Worm (Caenorhabditis elegans) whole organism, dauer: ENCODE measurements around the gene zyg-9.

Experiments used
- unc-62 ChIP-seq: sonication (generic microtip); optimal IDR thresholded peaks from 2 replicates; lab custom pipeline; 2017; ENCODE audit warnings: missing biosample characterization, missing genetic modification reagents, missing genetic modification characterization

zyg-9 gene

DNA sequence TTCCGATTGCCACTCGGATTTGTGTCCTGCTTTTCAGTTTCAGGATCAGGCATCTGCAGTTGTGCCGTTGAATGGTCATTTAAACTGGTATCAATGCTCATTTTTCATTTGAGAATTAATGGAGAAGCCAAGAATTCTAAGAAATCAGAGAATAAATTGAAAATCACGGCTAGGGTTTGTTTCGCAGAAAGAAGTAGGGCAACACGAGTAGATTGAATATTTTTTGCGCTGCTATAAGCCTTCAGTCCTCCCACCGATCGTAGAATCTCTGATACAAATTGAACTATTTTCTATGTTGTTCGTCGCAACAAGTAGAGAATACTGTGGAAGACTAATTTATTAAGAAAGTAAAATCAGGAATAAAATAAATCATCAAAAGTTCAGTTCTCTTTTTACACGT lies 20.6 kb upstream of the zyg-9 start, which contains the start of gene acp-3:
Gene acp-3, minus strand, starts transcription at position 101 of the 400 bp plus-strand sequence.
- no peak for TF ChIP-seq unc-62

DNA sequence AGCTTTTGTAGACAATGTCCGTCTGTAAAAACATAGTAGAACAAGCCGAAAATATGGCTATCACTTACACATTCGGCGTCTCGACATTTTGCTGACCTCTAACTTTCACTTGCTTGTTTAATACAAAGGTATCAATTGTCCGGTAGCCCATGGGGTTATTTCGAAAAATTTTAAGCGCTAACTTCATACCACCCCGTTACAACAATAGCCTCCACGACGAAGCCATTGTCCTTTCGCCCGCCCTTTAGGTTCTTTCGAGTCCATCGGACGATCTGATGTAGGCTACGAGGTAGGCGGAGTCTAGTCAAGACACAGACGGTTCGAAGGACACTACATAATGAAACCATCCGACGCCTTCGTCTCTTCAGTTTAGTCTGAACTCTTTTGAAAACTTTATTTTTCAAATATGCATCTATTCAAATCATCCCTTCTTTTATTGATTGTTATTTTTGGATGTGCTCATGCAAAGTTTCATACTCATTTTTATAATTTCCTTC lies 18.8 kb upstream of the zyg-9 start, which contains the start of gene lips-10:
Gene lips-10, plus strand, starts transcription at position 378 of the 497 bp plus-strand sequence.
- no peak for TF ChIP-seq unc-62

- TF ChIP-seq unc-62, result no peak
Measured at ce11 chrII:8440097-8440496, 17.5 kb upstream of the zyg-9 start.

ce11 chrII:8440792-8441191 lies 16.8 kb upstream of the zyg-9 start:
- no peak for TF ChIP-seq unc-62

DNA sequence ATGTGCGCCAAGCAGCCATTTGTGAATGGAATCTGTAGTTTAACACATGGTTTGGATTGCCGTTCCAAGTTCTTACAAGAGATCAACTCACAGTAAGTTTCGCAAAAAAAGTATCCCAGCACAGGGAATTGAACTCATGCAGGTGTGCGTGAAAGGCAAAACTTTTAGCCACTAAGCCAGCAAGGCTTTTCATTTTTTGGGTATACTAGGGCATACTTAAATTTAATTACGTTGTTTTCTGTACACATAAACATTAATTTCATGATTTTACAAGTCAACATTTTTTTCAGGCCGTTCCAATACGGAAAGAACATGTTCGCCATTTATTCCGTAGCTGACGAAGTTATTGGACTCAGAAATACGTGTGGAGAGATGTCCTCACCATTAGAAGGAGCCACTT lies 16.1 kb upstream of the zyg-9 start:
- no peak for TF ChIP-seq unc-62

ce11 chrII:8442176-8442575 lies 15.4 kb upstream of the zyg-9 start:
- TF ChIP-seq unc-62, result no peak

DNA sequence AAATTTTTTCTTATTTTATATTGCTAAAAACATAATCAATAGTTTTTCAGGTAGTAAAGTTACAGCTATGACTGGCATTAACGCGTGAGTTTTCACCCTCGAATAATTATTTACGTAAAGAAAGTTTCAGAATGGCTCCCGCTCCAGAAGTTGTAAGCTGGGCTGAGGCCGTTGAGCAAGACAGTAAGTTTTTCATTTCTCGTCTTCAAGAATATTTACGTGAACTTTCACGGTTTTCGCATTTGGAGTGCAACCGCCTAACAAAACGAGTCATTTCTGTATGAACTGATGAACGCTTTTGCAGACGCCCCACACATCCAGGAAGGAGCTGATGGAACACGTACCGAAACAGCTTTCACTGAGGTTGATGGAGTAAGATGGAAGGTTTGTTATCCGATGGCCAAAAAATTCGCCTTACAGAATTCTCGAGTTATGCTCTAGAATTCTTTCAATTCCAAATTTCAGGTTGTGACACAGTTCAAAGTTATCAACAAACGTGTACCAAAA lies 14.8 kb upstream of the zyg-9 start, which contains the start of gene eif-3.G:
Gene eif-3.G, plus strand, starts transcription at position 51 of the 507 bp plus-strand sequence.
- TF ChIP-seq unc-62, result no peak

DNA sequence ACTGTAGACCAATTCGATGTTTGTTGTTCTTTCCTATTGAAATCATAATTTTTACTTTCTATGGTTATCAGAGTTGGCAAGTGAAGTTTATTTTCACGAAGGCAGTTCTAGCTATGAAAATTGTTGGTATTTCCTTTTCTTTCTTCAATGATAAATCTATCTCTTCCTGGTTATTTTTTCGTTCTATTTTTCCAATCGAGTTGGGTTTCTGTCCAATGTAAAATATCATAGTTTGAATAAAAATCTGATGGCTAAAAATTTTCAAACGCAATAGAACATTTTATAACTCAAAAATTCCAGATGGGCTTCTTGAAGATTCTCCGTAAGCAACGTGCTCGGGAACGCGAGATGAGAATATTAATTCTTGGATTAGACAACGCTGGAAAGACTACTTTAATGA lies 13.6 kb upstream of the zyg-9 start, which contains the start of gene evl-20:
Gene evl-20, plus strand, starts transcription at position 301 of the 400 bp plus-strand sequence.
- TF ChIP-seq unc-62, result no peak

DNA sequence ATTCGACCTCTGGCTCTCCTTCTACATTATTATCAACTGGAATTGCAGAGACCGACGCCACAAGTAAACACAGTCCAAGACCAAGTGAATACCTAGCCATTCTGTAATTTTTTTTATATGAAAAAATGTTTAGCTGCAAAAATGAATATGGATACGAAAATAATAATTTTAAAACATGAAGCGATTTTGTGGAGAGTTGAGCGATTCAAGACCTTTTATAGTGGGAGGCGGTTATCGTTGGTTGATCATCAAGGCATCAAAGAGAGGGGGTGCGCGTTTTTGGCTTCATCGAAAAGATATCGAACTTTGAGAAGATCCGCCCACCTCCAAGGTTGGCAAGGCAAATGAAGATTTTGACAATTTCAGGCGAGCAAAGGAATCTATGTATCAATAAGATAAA lies 10.9 kb upstream of the zyg-9 start, which contains the start of gene cut-3:
Gene cut-3, minus strand, starts transcription at position 101 of the 400 bp plus-strand sequence.
- no peak for TF ChIP-seq unc-62

ce11 chrII:8449660-8450118 lies 7.9 kb upstream of the zyg-9 start, which contains the start of gene F22B5.4:
Gene F22B5.4 (plus strand): TSS chrII:8449710.
- no peak for TF ChIP-seq unc-62

DNA sequence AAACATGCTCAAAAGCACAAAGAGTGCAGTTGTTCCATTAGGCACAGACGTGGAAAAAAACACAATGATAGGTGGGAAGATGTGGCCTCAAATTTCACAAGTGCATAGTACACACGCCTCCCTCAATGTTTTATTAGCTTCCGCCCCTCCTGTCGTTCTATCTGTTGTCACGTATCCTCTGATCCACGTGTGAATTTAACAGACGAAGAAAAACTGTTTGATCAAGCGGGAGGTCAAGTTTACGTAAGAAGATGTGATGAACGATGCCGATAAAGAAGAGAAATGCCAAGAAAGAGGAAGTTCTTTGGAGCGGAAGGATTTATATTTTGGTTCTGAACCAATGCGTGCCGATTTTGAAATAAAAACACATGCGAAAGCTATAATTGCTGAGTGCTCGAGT lies 6.9 kb upstream of the zyg-9 start:
- no peak for TF ChIP-seq unc-62

DNA sequence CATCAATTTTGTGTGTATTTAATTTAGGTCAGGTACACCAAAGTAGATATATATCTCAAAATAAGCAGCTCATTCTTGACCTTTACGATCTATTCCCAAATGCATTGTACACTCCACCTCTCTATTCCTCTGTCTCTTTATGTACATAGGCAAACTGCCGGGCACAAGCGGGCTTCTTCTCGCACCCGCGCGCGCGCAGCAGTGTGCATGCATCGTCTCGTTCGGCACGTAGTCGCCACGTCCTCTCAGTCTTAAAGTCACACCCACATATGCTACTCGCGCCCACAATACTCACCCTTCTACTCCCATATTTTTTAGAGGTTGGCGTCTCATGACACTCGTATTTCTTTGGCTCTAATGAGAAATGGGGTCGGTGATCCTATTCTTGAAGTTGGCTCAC lies 6.2 kb upstream of the zyg-9 start:
- no peak for TF ChIP-seq unc-62

DNA sequence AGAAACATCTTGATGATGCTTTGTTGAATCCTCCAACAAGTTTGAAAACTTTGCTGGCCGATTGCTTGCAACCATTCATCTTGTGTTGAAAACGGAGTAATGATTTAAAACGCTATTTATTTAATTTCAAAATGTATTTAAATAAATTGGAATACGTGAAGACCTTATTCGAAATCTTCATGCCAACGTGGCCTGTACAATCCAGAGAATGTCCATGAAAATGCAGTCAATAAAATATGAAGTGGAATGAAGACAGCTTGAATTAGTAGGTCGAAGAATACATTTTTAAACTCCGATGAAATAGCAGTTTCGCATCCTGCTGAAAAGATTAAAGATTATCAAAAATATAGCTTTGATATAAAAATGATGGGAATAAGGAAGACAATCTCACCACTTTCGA lies 3.1 kb upstream of the zyg-9 start, which contains the start of gene F22B5.5:
Gene F22B5.5, minus strand, starts transcription at position 101 of the 400 bp plus-strand sequence.
- no peak for TF ChIP-seq unc-62

DNA sequence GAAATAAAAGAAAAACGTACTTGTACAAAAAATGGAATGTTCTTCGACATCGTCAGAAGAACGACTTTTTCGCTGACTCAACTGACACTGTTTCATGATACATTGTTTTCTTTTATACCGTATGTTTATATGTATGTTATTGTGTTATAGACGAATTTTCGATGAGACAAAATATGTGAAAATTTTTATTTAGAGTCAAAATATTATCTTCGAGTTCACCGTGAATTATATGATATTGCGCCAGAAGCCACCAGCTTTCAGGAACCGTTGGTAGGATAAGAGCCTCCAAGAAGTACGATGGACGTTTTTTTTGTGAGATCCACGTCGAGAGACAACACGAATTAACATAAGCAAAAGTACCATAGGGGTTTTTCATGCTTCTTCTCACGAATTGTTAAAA lies 1.5 kb upstream of the zyg-9 start, which contains the start of gene F22B5.6:
Gene F22B5.6, minus strand, starts transcription at position 101 of the 400 bp plus-strand sequence.
- no peak for TF ChIP-seq unc-62

DNA sequence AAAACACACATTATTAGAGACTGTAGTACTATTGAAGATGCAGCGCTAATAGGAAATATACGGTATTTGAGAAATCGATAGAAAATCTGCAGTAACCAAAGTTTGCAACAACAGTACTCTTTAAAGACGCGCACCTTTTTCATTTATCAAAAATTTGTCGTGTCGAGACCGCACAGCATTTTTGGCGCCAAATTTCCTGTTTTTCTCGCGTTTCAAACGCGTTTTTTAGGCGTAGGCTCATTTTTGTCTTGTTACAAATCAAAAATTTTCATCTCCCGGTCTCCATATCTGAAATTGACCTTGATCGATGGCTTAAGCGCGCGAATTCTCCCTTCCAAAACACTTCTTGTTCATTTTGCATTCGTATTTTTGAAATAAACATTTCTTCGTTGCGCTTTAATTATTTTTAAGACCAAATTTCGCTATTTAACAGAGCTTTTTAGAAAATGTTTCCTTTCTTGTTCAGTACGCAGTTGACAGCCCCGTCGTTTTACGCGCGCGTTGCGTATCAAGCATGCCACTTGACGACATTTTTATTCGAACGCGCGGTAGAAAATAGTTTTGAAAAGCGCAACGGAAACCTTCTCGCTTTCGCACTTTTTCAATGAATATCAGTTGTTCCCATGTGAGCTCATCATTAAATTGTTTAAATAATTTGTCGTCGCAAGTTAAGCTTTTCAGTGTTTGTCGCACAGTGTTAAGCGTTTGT lies 783 bp upstream of the zyg-9 start:
- no peak for TF ChIP-seq unc-62

DNA sequence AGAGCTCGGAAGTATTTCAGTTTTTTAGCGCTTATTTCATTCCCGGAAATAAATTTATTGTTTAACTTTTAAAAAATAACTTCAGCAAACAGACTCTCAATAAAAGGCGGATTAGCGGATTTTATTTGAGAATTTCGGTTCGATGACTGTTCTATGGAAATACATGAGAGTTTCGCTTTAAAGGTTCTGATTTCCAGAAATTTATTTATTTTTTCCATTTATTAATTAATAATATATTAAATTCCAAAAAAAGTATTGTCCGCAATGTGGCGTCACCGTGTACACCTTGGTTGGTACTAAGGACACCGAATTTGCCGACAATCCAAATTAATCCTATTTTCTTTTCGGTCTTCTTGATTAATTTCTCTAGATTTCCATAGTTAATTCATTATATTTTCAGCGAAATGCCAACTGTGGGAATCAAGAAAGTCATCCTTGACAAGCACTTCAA lies 6.9 kb downstream of the zyg-9 start, which contains the start of gene fars-3:
Gene fars-3, plus strand, starts transcription at position 401 of the 451 bp plus-strand sequence.
- no peak for TF ChIP-seq unc-62

- TF ChIP-seq unc-62, result no peak
Measured at ce11 chrII:8466874-8467273, 9.3 kb downstream of the zyg-9 start, which contains the start of gene F22B5.10. Gene F22B5.10 (plus strand): TSS chrII:8467174.
